Fruit fly (Drosophila melanogaster) whole organism, pupa: ENCODE data around the gene mthl15.

Source experiments
- CG12605 ChIP-seq: fragments of 200-800 bp; sonication (Bioruptor generic); IDR thresholded peaks from 2 replicates; pipeline ENCODE4 v1.3.6; 2022; ENCODE audit warnings: missing biosample characterization, missing genetic modification characterization
- CG8301 ChIP-seq: fragments of 200-800 bp; sonication (Bioruptor generic); optimal IDR thresholded peaks from 2 replicates; lab custom pipeline; 2018; ENCODE audit warnings: missing biosample characterization, mild to moderate bottlenecking, missing genetic modification characterization
- Ets98B ChIP-seq: fragments of 200-800 bp; sonication (Bioruptor generic); IDR thresholded peaks from 2 replicates; pipeline ENCODE4 v1.3.6; 2022; ENCODE audit warnings: missing biosample characterization, missing genetic modification characterization
- Snoo ChIP-seq: fragments of 200-800 bp; sonication (Bioruptor generic); optimal IDR thresholded peaks from 3 replicates; lab custom pipeline; 2017; ENCODE audit warnings: missing biosample characterization, mild to moderate bottlenecking, missing genetic modification characterization, inconsistent platforms

dm6 chr2L:10226213-10226723 lies 11.8 kb downstream of the mthl15 start:
- TF ChIP-seq CG12605 (GFP tag; lab: Robert Waterston, UW): no peak
- TF ChIP-seq Snoo (tag; lab: Kevin White, UChicago): no peak
- no peak for TF ChIP-seq Ets98B (GFP tag; lab: Robert Waterston, UW)
- TF ChIP-seq CG8301 (tag; lab: Kevin White, UChicago): no peak
